Fruit fly (Drosophila melanogaster) whole organism, embryonic: ENCODE data around the gene p38b.

ENCODE experiments used
- Atf-2 ChIP-seq: fragments of 200-800 bp; sonication (Bioruptor generic); optimal IDR thresholded peaks from 2 replicates; lab custom pipeline; 2016; ENCODE audit warnings: missing biosample characterization, missing genetic modification characterization
- CG10654 ChIP-seq: fragments of 200-800 bp; sonication (Bioruptor generic); optimal IDR thresholded peaks from 2 replicates; lab custom pipeline; 2016; ENCODE audit warnings: missing biosample characterization, missing genetic modification characterization
- CG14965 ChIP-seq: fragments of 200-800 bp; sonication (Bioruptor generic); optimal IDR thresholded peaks from 2 replicates; lab custom pipeline; 2016; ENCODE audit warnings: missing biosample characterization, missing genetic modification characterization, borderline replicate concordance
- CG16815 ChIP-seq: fragments of 200-800 bp; sonication (Bioruptor generic); optimal IDR thresholded peaks from 3 replicates; lab custom pipeline; 2017; ENCODE audit warnings: missing biosample characterization, mild to moderate bottlenecking, missing genetic modification characterization
- CG3163 ChIP-seq: fragments of 200-800 bp; sonication (Bioruptor generic); optimal IDR thresholded peaks from 3 replicates; lab custom pipeline; 2016; ENCODE audit warnings: missing biosample characterization, missing genetic modification characterization
- CG4282 ChIP-seq: fragments of 200-800 bp; sonication (Bioruptor generic); optimal IDR thresholded peaks from 2 replicates; lab custom pipeline; 2016; ENCODE audit warnings: missing biosample characterization, missing genetic modification characterization
- CG4707 ChIP-seq: fragments of 200-800 bp; sonication (Bioruptor generic); optimal IDR thresholded peaks from 2 replicates; lab custom pipeline; 2018; ENCODE audit warnings: missing biosample characterization, mild to moderate bottlenecking, missing genetic modification characterization, moderate library complexity
- D19B ChIP-seq: fragments of 200-800 bp; sonication (Bioruptor generic); optimal IDR thresholded peaks from 2 replicates; lab custom pipeline; 2017; ENCODE audit warnings: missing biosample characterization, mild to moderate bottlenecking, missing genetic modification characterization
- E2f1 ChIP-seq: fragments of 200-800 bp; sonication (Bioruptor generic); IDR thresholded peaks from 2 replicates; pipeline ENCODE4 v1.3.6; 2022; ENCODE audit warnings: missing biosample characterization, missing genetic modification characterization
- Eip74EF ChIP-seq, 2 experiments: fragments of 200-800 bp in 1 of 2; fragments of >200 bp in 1 of 2; sonication (Bioruptor generic) in 1 of 2; optimal IDR thresholded peaks; 2 replicates each; lab custom pipeline; 2017 to 2019; ENCODE audit warnings: missing biosample characterization in 2 of 2, missing genetic modification characterization in 2 of 2, mild to moderate bottlenecking in 1 of 2, moderate library complexity in 1 of 2
- HLH54F ChIP-seq: fragments of 200-800 bp; sonication (Bioruptor generic); optimal IDR thresholded peaks from 3 replicates; lab custom pipeline; 2016; ENCODE audit warnings: missing biosample characterization, missing genetic modification characterization
- Lhr ChIP-seq: fragments of 200-800 bp; sonication (Bioruptor generic); optimal IDR thresholded peaks from 3 replicates; lab custom pipeline; 2017; ENCODE audit warnings: mild to moderate bottlenecking, missing biosample characterization, missing genetic modification reagents, missing genetic modification characterization
- Med ChIP-seq: fragments of 200-800 bp; sonication (Bioruptor generic); peaks from one replicate; lab custom pipeline; 2016; ENCODE audit warnings: missing biosample characterization, missing genetic modification characterization, mild to moderate bottlenecking, inconsistent platforms, moderate library complexity
- Oaz ChIP-seq: fragments of 200-800 bp; sonication (Bioruptor generic); IDR thresholded peaks from 2 replicates; pipeline ENCODE4 v1.3.6; 2022; ENCODE audit warnings: missing biosample characterization, missing genetic modification characterization
- Optix ChIP-seq: fragments of 200-800 bp; sonication (Bioruptor generic); IDR thresholded peaks from 3 replicates; pipeline ENCODE4 v1.3.6; 2022; ENCODE audit warnings: missing biosample characterization, missing genetic modification characterization
- Pdp1 ChIP-seq, 2 experiments: fragments of 200-800 bp; sonication (Bioruptor generic); optimal IDR thresholded peaks; 3 replicates each; lab custom pipeline; 2016; ENCODE audit warnings: missing biosample characterization in 2 of 2, missing genetic modification characterization in 2 of 2, mild to moderate bottlenecking in 1 of 2, moderate library complexity in 1 of 2
- Poxn ChIP-seq: fragments of 200-800 bp; sonication (Bioruptor generic); IDR thresholded peaks from 2 replicates; pipeline ENCODE4 v1.3.6; 2022; ENCODE audit warnings: missing biosample characterization, missing genetic modification characterization
- Rfx ChIP-seq: fragments of 200-800 bp; sonication (Bioruptor generic); IDR thresholded peaks from 2 replicates; pipeline ENCODE4 v1.3.6; 2022; ENCODE audit warnings: missing biosample characterization, missing genetic modification characterization
- Side ChIP-seq: fragments of 200-800 bp; sonication (Bioruptor generic); optimal IDR thresholded peaks from 2 replicates; lab custom pipeline; 2016; ENCODE audit warnings: missing biosample characterization, missing genetic modification characterization
- Sox100B ChIP-seq: fragments of 200-800 bp; sonication (Bioruptor generic); optimal IDR thresholded peaks from 3 replicates; lab custom pipeline; 2018; ENCODE audit warnings: missing biosample characterization, mild to moderate bottlenecking, missing genetic modification characterization
- Xbp1 ChIP-seq: fragments of 200-800 bp; sonication (Bioruptor generic); optimal IDR thresholded peaks from 3 replicates; lab custom pipeline; 2016; ENCODE audit warnings: missing biosample characterization, mild to moderate bottlenecking, missing genetic modification characterization
- amos ChIP-seq: fragments of 200-800 bp; sonication (Bioruptor generic); IDR thresholded peaks from 2 replicates; pipeline ENCODE4 v1.3.6; 2022; ENCODE audit warnings: missing biosample characterization, missing genetic modification characterization; ENCODE audit not compliant: partially characterized antibody
- caup ChIP-seq: fragments of 200-800 bp; sonication (Bioruptor generic); optimal IDR thresholded peaks from 3 replicates; lab custom pipeline; 2017; ENCODE audit warnings: missing biosample characterization, mild to moderate bottlenecking, missing genetic modification characterization, moderate library complexity; ENCODE audit not compliant: severe bottlenecking
- cwo ChIP-seq: fragments of 200-800 bp; sonication (Bioruptor generic); optimal IDR thresholded peaks from 3 replicates; lab custom pipeline; 2017; ENCODE audit warnings: missing biosample characterization, missing genetic modification characterization, mild to moderate bottlenecking, moderate library complexity, missing genetic modification reagents
- da ChIP-seq: fragments of 200-800 bp; sonication (Bioruptor generic); optimal IDR thresholded peaks from 2 replicates; lab custom pipeline; 2016; ENCODE audit warnings: missing biosample characterization, missing genetic modification characterization
- dati ChIP-seq: fragments of 200-800 bp; sonication (Bioruptor generic); IDR thresholded peaks from 2 replicates; pipeline ENCODE4 v1.3.6; 2022; ENCODE audit warnings: missing biosample characterization, missing genetic modification characterization
- esg ChIP-seq: fragments of 200-800 bp; sonication (Bioruptor generic); conservative IDR thresholded peaks from 2 replicates; pipeline ENCODE4 v1.3.6; 2022; ENCODE audit warnings: missing biosample characterization, missing genetic modification characterization
- exex ChIP-seq: fragments of 200-800 bp; sonication (Bioruptor generic); optimal IDR thresholded peaks from 4 replicates; lab custom pipeline; 2018; ENCODE audit warnings: missing biosample characterization, mild to moderate bottlenecking, missing genetic modification characterization, moderate library complexity
- fd3F ChIP-seq: fragments of 200-800 bp; sonication (Bioruptor generic); optimal IDR thresholded peaks from 2 replicates; lab custom pipeline; 2018; ENCODE audit warnings: missing biosample characterization, mild to moderate bottlenecking, missing genetic modification characterization, moderate library complexity
- gem ChIP-seq: fragments of 200-800 bp; sonication (Bioruptor generic); optimal IDR thresholded peaks from 2 replicates; lab custom pipeline; 2019; ENCODE audit warnings: missing biosample characterization, mild to moderate bottlenecking, missing genetic modification characterization, moderate library complexity
- grn ChIP-seq: fragments of 200-800 bp; sonication (Bioruptor generic); optimal IDR thresholded peaks from 3 replicates; lab custom pipeline; 2017; ENCODE audit warnings: missing biosample characterization, missing genetic modification characterization
- gro ChIP-seq: fragments of 200-800 bp; sonication (Bioruptor generic); optimal IDR thresholded peaks from 2 replicates; lab custom pipeline; 2016; ENCODE audit warnings: missing biosample characterization, missing genetic modification characterization
- hbn ChIP-seq: fragments of 200-800 bp; sonication (Bioruptor generic); IDR thresholded peaks from 2 replicates; pipeline ENCODE4 v1.3.6; 2022; ENCODE audit warnings: missing biosample characterization, missing genetic modification characterization; ENCODE audit not compliant: partially characterized antibody
- kay ChIP-seq: fragments of 200-800 bp; sonication (Bioruptor generic); optimal IDR thresholded peaks from 2 replicates; lab custom pipeline; 2016; ENCODE audit warnings: missing biosample characterization, missing genetic modification characterization
- ken ChIP-seq: fragments of 200-800 bp; sonication (Bioruptor generic); IDR thresholded peaks from 3 replicates; pipeline ENCODE4 v1.3.6; 2022; ENCODE audit warnings: missing biosample characterization, missing genetic modification characterization
- knrl ChIP-seq: fragments of 200-800 bp; sonication (Bioruptor generic); IDR thresholded peaks from 3 replicates; pipeline ENCODE4 v1.3.6; 2022; ENCODE audit warnings: missing biosample characterization, missing genetic modification characterization; ENCODE audit not compliant: partially characterized antibody
- nau ChIP-seq: fragments of 200-800 bp; sonication (Bioruptor generic); optimal IDR thresholded peaks from 3 replicates; lab custom pipeline; 2017; ENCODE audit warnings: missing biosample characterization, mild to moderate bottlenecking, missing genetic modification characterization, missing genetic modification reagents
- nom ChIP-seq: fragments of 200-800 bp; sonication (Bioruptor generic); optimal IDR thresholded peaks from 2 replicates; lab custom pipeline; 2017; ENCODE audit warnings: missing biosample characterization, missing genetic modification characterization, mild to moderate bottlenecking, moderate library complexity, missing genetic modification reagents
- otp ChIP-seq: fragments of 200-800 bp; sonication (Bioruptor generic); IDR thresholded peaks from 3 replicates; pipeline ENCODE4, ENCODE4 v1.3.6; 2022; ENCODE audit warnings: missing biosample characterization, missing genetic modification characterization
- phol ChIP-seq: fragments of 200-800 bp; sonication (Bioruptor generic); optimal IDR thresholded peaks from 3 replicates; lab custom pipeline; 2018; ENCODE audit warnings: missing biosample characterization, mild to moderate bottlenecking, missing genetic modification characterization, moderate library complexity
- salm ChIP-seq: fragments of 200-800 bp; sonication (Bioruptor generic); optimal IDR thresholded peaks from 2 replicates; lab custom pipeline; 2018; ENCODE audit warnings: missing biosample characterization, mild to moderate bottlenecking, missing genetic modification characterization
- sens ChIP-seq: fragments of 200-800 bp; sonication (Bioruptor generic); peaks from one replicate; lab custom pipeline; 2016; ENCODE audit warnings: missing biosample characterization, missing genetic modification characterization
- sug ChIP-seq: fragments of 200-800 bp; optimal IDR thresholded peaks from 2 replicates; lab custom pipeline; 2019; ENCODE audit warnings: missing biosample characterization, mild to moderate bottlenecking, missing genetic modification characterization, moderate library complexity
- z ChIP-seq: fragments of 200-800 bp; sonication (Bioruptor generic); IDR thresholded peaks from 3 replicates; pipeline ENCODE4 v1.3.6; 2022; ENCODE audit warnings: missing biosample characterization, missing genetic modification characterization

The p38b gene

dm6 chr2L:13804561-13805067 lies 24.1 kb downstream of the p38b start (continued):
- TF ChIP-seq Pdp1 (GFP tag; optimal IDR thresholded peaks at IDR 0.05; lab: Kevin White, UChicago) (peak in 1 of 2 experiments; percentile 56), nom (peak; percentile 60)

- TF ChIP-seq grn (GFP tag; lab: Kevin White, UChicago) (peak; percentile 25), gem (tag; lab: Kevin White, UChicago) (no peak), exex (tag; lab: Kevin White, UChicago) (peak; percentile 25), sug (tag; lab: Kevin White, UChicago) (peak; percentile 27), otp (GFP tag; lab: Robert Waterston, UW) (no peak), knrl (GFP tag; lab: Robert Waterston, UW) (no peak), caup (no peak), CG4707 (GFP tag; lab: Kevin White, UChicago) (no peak), cwo (GFP tag; lab: Kevin White, UChicago) (peak; percentile 3), fd3F (GFP tag; lab: Kevin White, UChicago) (no peak)
Observed at dm6 chr2L:13805170-13805569, 24.7 kb downstream of the p38b start.

- TF ChIP-seq salm (tag; lab: Kevin White, UChicago): no peak
- TF ChIP-seq Med: peak; percentile 36
- TF ChIP-seq sens (GFP tag; lab: Kevin White, UChicago): peak; percentile 60
Observed at dm6 chr2L:13807097-13807496, 26.6 kb downstream of the p38b start.

dm6 chr2L:13807959-13808358 lies 27.5 kb downstream of the p38b start:
- TF ChIP-seq Side (no peak), ken (GFP tag; lab: Robert Waterston, UW) (no peak), Atf-2 (no peak), nau (GFP tag; lab: Kevin White, UChicago) (no peak), cwo (GFP tag; lab: Kevin White, UChicago) (peak; percentile 2), HLH54F (GFP tag; lab: Kevin White, UChicago) (no peak), Optix (no peak), phol (tag; lab: Kevin White, UChicago) (no peak), sens (GFP tag; lab: Kevin White, UChicago) (peak; percentile 62), CG4282 (no peak), amos (GFP tag; lab: Robert Waterston, UW) (no peak), Oaz (GFP tag; lab: Robert Waterston, UW) (no peak)

- TF ChIP-seq Lhr (GFP tag; lab: Kevin White, UChicago) (peak; percentile 14), Xbp1 (no peak), hbn (peak; percentile 61), E2f1 (GFP tag; lab: Robert Waterston, UW) (no peak), z (no peak), dati (GFP tag; lab: Robert Waterston, UW) (no peak), Rfx (GFP tag; lab: Robert Waterston, UW) (no peak), gro (peak; percentile 15), CG14965 (GFP tag; lab: Kevin White, UChicago) (no peak), CG16815 (GFP tag; lab: Kevin White, UChicago) (no peak), Poxn (GFP tag; lab: Robert Waterston, UW) (no peak), CG10654 (GFP tag; lab: Kevin White, UChicago) (no peak), kay (GFP tag; lab: Kevin White, UChicago) (no peak), D19B (no peak), CG3163 (GFP tag; lab: Kevin White, UChicago) (no peak), da (GFP tag; lab: Kevin White, UChicago) (no peak), Eip74EF (GFP tag; optimal IDR thresholded peaks at IDR 0.05; lab: Kevin White, UChicago) (no peak), esg (GFP tag; lab: Robert Waterston, UW) (no peak), Sox100B (GFP tag; lab: Kevin White, UChicago) (no peak), amos (GFP tag; lab: Robert Waterston, UW) (peak; percentile 51; the same call in 1 of the 2 replicates)
Observed at dm6 chr2L:13811323-13811722, 30.8 kb downstream of the p38b start, which contains the start of the genes Adat1 and CG16865. TSS of gene Adat1 (minus strand) at chr2L:13811474. TSS of gene CG16865 (plus strand) at chr2L:13811522.
